Worm (Caenorhabditis elegans) whole organism, mixed stage, embryonic: Measurements from ENCODE around the gene ZK688.9.

Experiments used
- blmp-1 ChIP-seq: fragments of 150-350 bp; optimal IDR thresholded peaks from 2 replicates; lab custom pipeline; 2014; ENCODE audit warnings: missing biosample characterization, missing genetic modification characterization
- cnd-1 ChIP-seq: fragments of 200-800 bp; sonication (Bioruptor generic); optimal IDR thresholded peaks from 2 replicates; lab custom pipeline; 2018; ENCODE audit warnings: mild to moderate bottlenecking, missing genetic modification characterization, missing compliant biosample characterization
- elt-1 ChIP-seq: sonication (generic microtip); optimal IDR thresholded peaks from 2 replicates; lab custom pipeline; 2017; ENCODE audit warnings: missing genetic modification characterization, mild to moderate bottlenecking, missing compliant biosample characterization, antibody characterized with exemption, moderate library complexity, borderline replicate concordance; ENCODE audit not compliant: insufficient read depth
- mls-2 ChIP-seq: sonication (generic microtip); optimal IDR thresholded peaks from 2 replicates; lab custom pipeline; 2016; ENCODE audit warnings: mild to moderate bottlenecking, missing genetic modification characterization, moderate library complexity, missing compliant biosample characterization
- nhr-237 ChIP-seq: fragments of 150-350 bp; optimal IDR thresholded peaks from 2 replicates; lab custom pipeline; 2014; ENCODE audit warnings: missing biosample characterization, missing genetic modification characterization
- nhr-76 ChIP-seq: sonication (generic microtip); optimal IDR thresholded peaks from 2 replicates; lab custom pipeline; 2017; ENCODE audit warnings: missing biosample characterization, missing genetic modification characterization
- unc-62 ChIP-seq: fragments of 150-350 bp; optimal IDR thresholded peaks from 2 replicates; lab custom pipeline; 2014; ENCODE audit warnings: missing biosample characterization, missing genetic modification reagents, missing genetic modification characterization

ce11 chrIII:7925968-7926367 is 43.2 kb upstream of the ZK688.9 start:
- TF ChIP-seq cnd-1 (tag; lab: Kevin White, UChicago): no peak
- no peak for TF ChIP-seq unc-62 (GFP tag; lab: Kevin White, UChicago)
- no peak for TF ChIP-seq elt-1 (tag; lab: Kevin White, UChicago)
- TF ChIP-seq blmp-1 (tag; lab: Kevin White, UChicago): no peak
- TF ChIP-seq nhr-237 (tag; lab: Kevin White, UChicago): peak; percentile 24
- TF ChIP-seq nhr-76 (tag; lab: Kevin White, UChicago): no peak
- TF ChIP-seq mls-2 (tag; lab: Kevin White, UChicago): no peak
